Worm (Caenorhabditis elegans): ENCODE results near the gene F25E5.8.

The F25E5.8 gene

ce11 chrV:7434805-7435363 lies 846 bp upstream of the F25E5.8 start (continued):
- TF ChIP-seq unc-62 (GFP tag; optimal IDR thresholded peaks at IDR 0.05 in 1 of 2): peak in 1 of 2 experiments; percentile 78
- no peak for TF ChIP-seq unc-62 (tag; optimal IDR thresholded peaks at IDR 0.05)
- TF ChIP-seq ama-1 (optimal IDR thresholded peaks at IDR 0.05): peak; percentile 78
- TF ChIP-seq dve-1 (tag; optimal IDR thresholded peaks at IDR 0.05; ENCODE audit: insufficient read depth): peak; percentile 64
- no peak for TF ChIP-seq ztf-7 (tag; optimal IDR thresholded peaks at IDR 0.05)
- TF ChIP-seq lin-38 (GFP tag; IDR thresholded peaks at IDR 0.05): no peak
- peak; percentile 28 for TF ChIP-seq nhr-6 (tag; optimal IDR thresholded peaks at IDR 0.05)
- peak in 1 of 2 experiments; percentile 68 for TF ChIP-seq lsy-2 (tag; optimal IDR thresholded peaks at IDR 0.05)
- peak; percentile 11; the same call in 1 of the 2 replicates for TF ChIP-seq T26A8.4 (GFP tag; IDR thresholded peaks at IDR 0.05)
- no peak for TF ChIP-seq unc-39 (tag; optimal IDR thresholded peaks at IDR 0.05)

ce11 chrV:7436509-7436908 lies 779 bp downstream of the F25E5.8 start:
- TF ChIP-seq aha-1 (tag) (peak; percentile 90), unc-62 (GFP tag; optimal IDR thresholded peaks at IDR 0.05 in 1 of 2) (no peak), unc-62 (tag; optimal IDR thresholded peaks at IDR 0.05) (no peak), nhr-76 (tag; optimal IDR thresholded peaks at IDR 0.05) (no peak), daf-12 (tag; optimal IDR thresholded peaks at IDR 0.05) (no peak), duxl-1 (tag; optimal IDR thresholded peaks at IDR 0.05; ENCODE audit: poor library complexity) (no peak)

ce11 chrV:7436911-7437310 lies 1.2 kb downstream of the F25E5.8 start:
- TF ChIP-seq zfp-3 (GFP tag; conservative IDR thresholded peaks at IDR 0.05) (peak; percentile 63; the same call in 1 of the 2 replicates), aha-1 (tag) (peak; percentile 66), nhr-102 (tag; optimal IDR thresholded peaks at IDR 0.05) (peak; percentile 1), mxl-2 (GFP tag; conservative IDR thresholded peaks at IDR 0.05) (no peak), hlh-11 (tag; optimal IDR thresholded peaks at IDR 0.05) (peak; percentile 73), mxl-3 (GFP tag; optimal IDR thresholded peaks at IDR 0.05) (peak; percentile 34), lin-29 (GFP tag; IDR thresholded peaks at IDR 0.05) (no peak), ama-1 (optimal IDR thresholded peaks at IDR 0.05) (peak; percentile 91), mep-1 (tag; optimal IDR thresholded peaks at IDR 0.05) (peak; percentile 50), nhr-41 (GFP tag; IDR thresholded peaks at IDR 0.05) (no peak; the same call in 1 of the 2 replicates), unc-62 (GFP tag; optimal IDR thresholded peaks at IDR 0.05 in 1 of 2) (peak in 1 of 2 experiments; percentile 8), unc-62 (tag; optimal IDR thresholded peaks at IDR 0.05) (no peak), dpl-1 (GFP tag; optimal IDR thresholded peaks at IDR 0.05) (peak; percentile 4), mdl-1 (tag; optimal IDR thresholded peaks at IDR 0.05) (peak; percentile 8 to 73), mdt-29 (GFP tag; IDR thresholded peaks at IDR 0.05) (0 out of 2 replicates have a peak, but pooled peaks have one; percentile 7), Y75B8A.6 (GFP tag; IDR thresholded peaks at IDR 0.05) (0 out of 2 replicates have a peak, but pooled peaks have one; percentile 44), daf-12 (tag; optimal IDR thresholded peaks at IDR 0.05) (no peak), dve-1 (tag; optimal IDR thresholded peaks at IDR 0.05; ENCODE audit: insufficient read depth) (peak; percentile 34), duxl-1 (tag; optimal IDR thresholded peaks at IDR 0.05; ENCODE audit: poor library complexity) (peak; percentile 13), nhr-28 (tag; optimal IDR thresholded peaks at IDR 0.05) (peak; percentile 64), lsy-2 (tag; optimal IDR thresholded peaks at IDR 0.05) (peak in 1 of 2 experiments; percentile 41), pqm-1 (tag; optimal IDR thresholded peaks at IDR 0.05) (no peak), skn-1 (tag; optimal IDR thresholded peaks at IDR 0.05) (no peak), spr-1 (tag; optimal IDR thresholded peaks at IDR 0.05) (no peak), arid-1 (GFP tag; conservative IDR thresholded peaks at IDR 0.05) (no peak), hlh-30 (tag; optimal IDR thresholded peaks at IDR 0.05; ENCODE audit: insufficient read depth) (peak; percentile 84)

- TF ChIP-seq Y48G9A.11 (GFP tag; IDR thresholded peaks at IDR 0.05) (no peak), dpl-1 (GFP tag; optimal IDR thresholded peaks at IDR 0.05) (no peak), fkh-10 (GFP tag; optimal IDR thresholded peaks at IDR 0.05) (peak; percentile 29), ceh-32 (tag; optimal IDR thresholded peaks at IDR 0.05; ENCODE audit: poor library complexity) (no peak), hmg-1.1 (GFP tag; IDR thresholded peaks at IDR 0.05) (peak; percentile 67), zfp-3 (GFP tag; conservative IDR thresholded peaks at IDR 0.05) (no peak), jun-1 (tag; optimal IDR thresholded peaks at IDR 0.05) (no peak), nhr-6 (tag; optimal IDR thresholded peaks at IDR 0.05) (peak; percentile 2), mdl-1 (tag; optimal IDR thresholded peaks at IDR 0.05) (peak in 1 of 2 experiments; percentile 22), nhr-25 (tag; optimal IDR thresholded peaks at IDR 0.05; ENCODE audit: borderline replicate concordance, insufficient read depth) (no peak), lin-38 (GFP tag; IDR thresholded peaks at IDR 0.05) (no peak), spr-1 (tag; optimal IDR thresholded peaks at IDR 0.05) (no peak), nhr-11 (tag; optimal IDR thresholded peaks at IDR 0.05) (no peak), egl-43 (GFP tag; IDR thresholded peaks at IDR 0.05) (peak; percentile 72; the same call in 1 of the 2 replicates), nhr-76 (tag; optimal IDR thresholded peaks at IDR 0.05) (no peak), vab-7 (GFP tag; IDR thresholded peaks at IDR 0.05) (0 out of 2 replicates have a peak, but pooled peaks have one; percentile 6), D1046.2 (GFP tag; IDR thresholded peaks at IDR 0.05) (0 out of 2 replicates have a peak, but pooled peaks have one; percentile 40), snpc-1.2 (GFP tag; IDR thresholded peaks at IDR 0.05) (no peak), nhr-237 (tag; optimal IDR thresholded peaks at IDR 0.05) (no peak)
These were observed 1.8 kb downstream of the F25E5.8 start, which contains the start of gene F25E5.9 for ce11 chrV:7437538-7437937. Gene F25E5.9, minus strand, starts transcription at chrV:7437919.
